Fruit fly (Drosophila melanogaster): Measurements from ENCODE around the gene Dci.
A peak's percentile ranks its signal among the peaks of the same experiment; 100 is the strongest.

Dci gene

dm6 chr3L:805642-806218, 45.4 kb upstream of the Dci start (continued):
- TF ChIP-seq psq (GFP tag; optimal IDR thresholded peaks at IDR 0.05): no peak
- TF ChIP-seq scrt (GFP tag; optimal IDR thresholded peaks at IDR 0.05): peak; percentile 37
- peak; percentile 22 for TF ChIP-seq CG6813 (GFP tag; optimal IDR thresholded peaks at IDR 0.05)
- TF ChIP-seq sens-2 (GFP tag; IDR thresholded peaks at IDR 0.05): peak; percentile 38; the same call in 1 of the 2 replicates
- peak; percentile 5 for TF ChIP-seq Sry-δ (GFP tag; optimal IDR thresholded peaks at IDR 0.05)
- TF ChIP-seq CG6254 (GFP tag; optimal IDR thresholded peaks at IDR 0.05): peak; percentile 17
- no peak for TF ChIP-seq CG7372 (GFP tag; IDR thresholded peaks at IDR 0.05)
- TF ChIP-seq CG3995 (GFP tag; optimal IDR thresholded peaks at IDR 0.05): no peak
- peak; percentile 50 to 53 for TF ChIP-seq Pdp1 (GFP tag; optimal IDR thresholded peaks at IDR 0.05)
- TF ChIP-seq HLHmδ (GFP tag; optimal IDR thresholded peaks at IDR 0.05): no peak
- peak; percentile 65 for TF ChIP-seq Blimp-1 (GFP tag; optimal IDR thresholded peaks at IDR 0.05)
- peak; percentile 50 for TF ChIP-seq D19A (tag; optimal IDR thresholded peaks at IDR 0.05)
- TF ChIP-seq Adf1 (GFP tag; IDR thresholded peaks at IDR 0.05): no peak
- TF ChIP-seq Dfd (GFP tag; optimal IDR thresholded peaks at IDR 0.05): no peak
- TF ChIP-seq fd3F (GFP tag; optimal IDR thresholded peaks at IDR 0.05): no peak
- TF ChIP-seq fd102C (GFP tag; optimal IDR thresholded peaks at IDR 0.05): no peak
- peak; percentile 57 for TF ChIP-seq gcm (GFP tag; optimal IDR thresholded peaks at IDR 0.05)
- TF ChIP-seq CG17385 (GFP tag; optimal IDR thresholded peaks at IDR 0.05): peak; percentile 39
- TF ChIP-seq CG12942 (GFP tag; optimal IDR thresholded peaks at IDR 0.05): peak; percentile 37
- TF ChIP-seq danr (GFP tag; IDR thresholded peaks at IDR 0.05): peak; percentile 19; the same call in 1 of the 2 replicates
- no peak for TF ChIP-seq CG18619 (GFP tag; optimal IDR thresholded peaks at IDR 0.05)
- no peak for TF ChIP-seq Dek (tag; optimal IDR thresholded peaks at IDR 0.05)
- peak; percentile 14 for TF ChIP-seq run (tag; optimal IDR thresholded peaks at IDR 0.05)
- TF ChIP-seq slbo (GFP tag; IDR thresholded peaks at IDR 0.05): peak; percentile 39; the same call in 1 of the 2 replicates
- TF ChIP-seq Hr3 (GFP tag; optimal IDR thresholded peaks at IDR 0.05): peak; percentile 37
- peak in 1 of 2 experiments; percentile 55 for TF ChIP-seq Hr51 (GFP tag; optimal IDR thresholded peaks at IDR 0.05)
- TF ChIP-seq dmrt99B (tag; optimal IDR thresholded peaks at IDR 0.05): peak; percentile 77
- no peak for TF ChIP-seq hkb (optimal IDR thresholded peaks at IDR 0.05)
- peak; percentile 71 for TF ChIP-seq hkb (GFP tag; IDR thresholded peaks at IDR 0.05)
- peak; percentile 5 for TF ChIP-seq CG15514 (GFP tag; optimal IDR thresholded peaks at IDR 0.05)
- TF ChIP-seq CG2875 (GFP tag; optimal IDR thresholded peaks at IDR 0.05): peak; percentile 45
- peak; percentile 21 for TF ChIP-seq Fer3 (tag; optimal IDR thresholded peaks at IDR 0.05)
- TF ChIP-seq bsh (GFP tag; optimal IDR thresholded peaks at IDR 0.05): peak; percentile 61 to 69
- peak; percentile 70 for TF ChIP-seq CG17361 (GFP tag; IDR thresholded peaks at IDR 0.05)
- TF ChIP-seq CG13894 (tag; optimal IDR thresholded peaks at IDR 0.05): no peak
- TF ChIP-seq fu2 (GFP tag; optimal IDR thresholded peaks at IDR 0.05): peak; percentile 11
- TF ChIP-seq ci (GFP tag; IDR thresholded peaks at IDR 0.05): peak; percentile 68
- TF ChIP-seq CG4282 (GFP tag; optimal IDR thresholded peaks at IDR 0.05): peak; percentile 25
- peak; percentile 69 for TF ChIP-seq lmd (GFP tag; IDR thresholded peaks at IDR 0.05)
- TF ChIP-seq Opbp (GFP tag; IDR thresholded peaks at IDR 0.05; ENCODE audit: partially characterized antibody): no peak
- no peak for TF ChIP-seq amos (GFP tag; IDR thresholded peaks at IDR 0.05; ENCODE audit: partially characterized antibody)
- peak; percentile 49 for TF ChIP-seq CG8089 (GFP tag; optimal IDR thresholded peaks at IDR 0.05)
- peak; percentile 55 for TF ChIP-seq CG32772 (GFP tag; IDR thresholded peaks at IDR 0.05)
- TF ChIP-seq CG14441 (GFP tag; IDR thresholded peaks at IDR 0.05): no peak
- TF ChIP-seq Ets65A (GFP tag): peak; percentile 13
- TF ChIP-seq Eip74EF (GFP tag; optimal IDR thresholded peaks at IDR 0.05): peak in 1 of 2 experiments; percentile 63
- 0 out of 2 replicates have a peak, but pooled peaks have one; percentile 23 for TF ChIP-seq ssp (GFP tag; IDR thresholded peaks at IDR 0.05)
- peak; percentile 18 for TF ChIP-seq salm (tag; optimal IDR thresholded peaks at IDR 0.05)
- no peak for TF ChIP-seq yki (optimal IDR thresholded peaks at IDR 0.05)

Measured in whole organism, embryonic.